Fruit fly (Drosophila melanogaster): ENCODE results near the gene Cpr11A.
A peak's percentile ranks its signal among the peaks of the same experiment; 100 is the strongest.

dm6 chrX:12463560-12463959 lies 23.2 kb upstream of the Cpr11A start:
- TF ChIP-seq CG9948 (tag; optimal IDR thresholded peaks at IDR 0.05) (no peak), CG13204 (GFP tag; optimal IDR thresholded peaks at IDR 0.05) (no peak), EcR (GFP tag; optimal IDR thresholded peaks at IDR 0.05) (peak; percentile 54), rn (GFP tag; IDR thresholded peaks at IDR 0.05) (no peak), Pif1B (GFP tag; optimal IDR thresholded peaks at IDR 0.05) (no peak), CG17806 (tag; optimal IDR thresholded peaks at IDR 0.05) (no peak), D1 (tag; optimal IDR thresholded peaks at IDR 0.05) (no peak), CG12605 (GFP tag; IDR thresholded peaks at IDR 0.05) (no peak), gl (tag; optimal IDR thresholded peaks at IDR 0.05) (no peak), CG14655 (GFP tag; optimal IDR thresholded peaks at IDR 0.05) (no peak), fd96Ca (GFP tag; IDR thresholded peaks at IDR 0.05) (no peak), CG10348 (GFP tag; IDR thresholded peaks at IDR 0.05) (no peak), CG4496 (GFP tag; IDR thresholded peaks at IDR 0.05) (no peak)

All from whole organism, pupa.